Fruit fly (Drosophila melanogaster): Measurements from ENCODE around the gene mas.

DNA sequence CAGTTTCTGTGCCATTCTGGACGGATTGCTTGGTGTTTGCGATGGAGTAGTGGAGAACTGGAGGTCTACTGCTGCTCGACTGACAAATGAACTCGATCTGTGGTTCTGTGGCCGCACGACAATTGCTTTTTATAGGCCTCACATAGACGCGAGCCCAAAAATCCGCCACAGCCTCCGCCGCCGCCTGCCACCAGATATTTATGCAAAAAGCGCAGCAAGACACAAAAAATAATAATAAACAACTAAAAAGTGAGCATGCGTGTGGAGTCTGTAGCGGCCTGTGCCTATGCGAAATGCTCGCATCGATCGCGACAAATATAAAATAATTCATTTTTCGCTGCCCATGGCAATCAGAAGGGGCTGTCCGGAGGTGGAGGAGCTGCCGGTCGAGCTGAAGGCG is 41.8 kb upstream of the mas start, which contains the start of gene Cpr64Aa:
- TF ChIP-seq ovo (GFP tag; optimal IDR thresholded peaks at IDR 0.05), result no peak
- no peak for TF ChIP-seq CG12768 (GFP tag; optimal IDR thresholded peaks at IDR 0.05)
- TF ChIP-seq Crg-1 (GFP tag; optimal IDR thresholded peaks at IDR 0.05), result no peak
